Worm (Caenorhabditis elegans): Measurements from ENCODE around the gene F08F8.7.

The F08F8.7 gene

ce11 chrIII:7376143-7376802 is 29.3 kb upstream of the F08F8.7 start (continued):
- TF ChIP-seq lir-3 (tag; optimal IDR thresholded peaks at IDR 0.05; ENCODE audit: poor library complexity), result peak; percentile 52
- peak in 1 of 3 experiments; percentile 19 for TF ChIP-seq ceh-82 (tag; optimal IDR thresholded peaks at IDR 0.05)
- no peak for TF ChIP-seq pax-3 (tag; optimal IDR thresholded peaks at IDR 0.05)
- peak; percentile 95 for TF ChIP-seq nhr-20 (tag; optimal IDR thresholded peaks at IDR 0.05)
- TF ChIP-seq fkh-8 (tag; optimal IDR thresholded peaks at IDR 0.05), result peak; percentile 40
- no peak for TF ChIP-seq nhr-12 (tag; optimal IDR thresholded peaks at IDR 0.05)
- no peak for TF ChIP-seq pag-3 (tag; optimal IDR thresholded peaks at IDR 0.05; ENCODE audit: borderline replicate concordance, insufficient read depth)
- TF ChIP-seq lin-13 (GFP tag; optimal IDR thresholded peaks at IDR 0.05), result peak; percentile 38
- peak; percentile 63 for TF ChIP-seq C16A3.4 (tag; optimal IDR thresholded peaks at IDR 0.05)
- peak; percentile 79 for TF ChIP-seq tbx-2 (tag; optimal IDR thresholded peaks at IDR 0.05)
- no peak for TF ChIP-seq efl-3 (GFP tag; optimal IDR thresholded peaks at IDR 0.05)
- no peak for TF ChIP-seq fkh-4 (tag; optimal IDR thresholded peaks at IDR 0.05; ENCODE audit: borderline replicate concordance)
- TF ChIP-seq nhr-11 (tag; optimal IDR thresholded peaks at IDR 0.05), result no peak
- peak; percentile 36 to 85 for TF ChIP-seq lin-35 (GFP tag; optimal IDR thresholded peaks at IDR 0.05)
- peak; percentile 79 for TF ChIP-seq nhr-47 (tag; optimal IDR thresholded peaks at IDR 0.05)
- TF ChIP-seq alr-1 (tag; optimal IDR thresholded peaks at IDR 0.05; ENCODE audit: borderline replicate concordance), result no peak
- TF ChIP-seq skn-1 (tag; optimal IDR thresholded peaks at IDR 0.05), result peak; percentile 46
- TF ChIP-seq swsn-7 (tag; optimal IDR thresholded peaks at IDR 0.05), result peak; percentile 68
- peak; percentile 90 for TF ChIP-seq nhr-90 (tag; optimal IDR thresholded peaks at IDR 0.05; ENCODE audit: poor library complexity)
- TF ChIP-seq aha-1 (tag; optimal IDR thresholded peaks at IDR 0.05), result no peak
- TF ChIP-seq zag-1 (tag; optimal IDR thresholded peaks at IDR 0.05), result no peak
- peak; percentile 27 for TF ChIP-seq aly-2 (tag; optimal IDR thresholded peaks at IDR 0.05)
- peak in 5 of 6 experiments; percentile 14 to 91 (median 53) for TF ChIP-seq elt-3 (tag; optimal IDR thresholded peaks at IDR 0.05)
- peak; percentile 64 for TF ChIP-seq irx-1 (tag; optimal IDR thresholded peaks at IDR 0.05)
- TF ChIP-seq ztf-4 (tag; optimal IDR thresholded peaks at IDR 0.05), result peak; percentile 87
- no peak for TF ChIP-seq Y116A8C.19 (tag; optimal IDR thresholded peaks at IDR 0.05; ENCODE audit: borderline replicate concordance)
- TF ChIP-seq grh-1 (GFP tag; IDR thresholded peaks at IDR 0.05), result peak; percentile 89

ce11 chrIII:7375434-7375833 is 28.5 kb upstream of the F08F8.7 start:
- TF ChIP-seq ceh-8 (GFP tag; optimal IDR thresholded peaks at IDR 0.05), result no peak
- no peak for TF ChIP-seq mef-2 (tag; optimal IDR thresholded peaks at IDR 0.05)
- TF ChIP-seq nhr-20 (tag; optimal IDR thresholded peaks at IDR 0.05), result peak; percentile 47
- TF ChIP-seq unc-86 (tag; optimal IDR thresholded peaks at IDR 0.05), result no peak
- peak; percentile 48 for TF ChIP-seq snu-23 (GFP tag; optimal IDR thresholded peaks at IDR 0.05)
- no peak for TF ChIP-seq ceh-88 (GFP tag; IDR thresholded peaks at IDR 0.05)
- TF ChIP-seq Y116A8C.19 (tag; optimal IDR thresholded peaks at IDR 0.05; ENCODE audit: borderline replicate concordance), result no peak
- TF ChIP-seq nhr-71 (tag; optimal IDR thresholded peaks at IDR 0.05), result peak; percentile 52
- TF ChIP-seq lin-39 (tag; optimal IDR thresholded peaks at IDR 0.05), result no peak
- TF ChIP-seq elt-3 (tag; optimal IDR thresholded peaks at IDR 0.05), result peak in 4 of 6 experiments; percentile 67 to 94 (median 78)
- peak; percentile 15 for TF ChIP-seq pax-3 (tag; optimal IDR thresholded peaks at IDR 0.05)
- TF ChIP-seq xbp-1 (tag; optimal IDR thresholded peaks at IDR 0.05), result no peak
- 0 out of 2 replicates have a peak, but pooled peaks have one; percentile 9 for TF ChIP-seq grh-1 (GFP tag; IDR thresholded peaks at IDR 0.05)
- no peak for TF ChIP-seq jun-1 (tag; optimal IDR thresholded peaks at IDR 0.05)
- peak; percentile 85 for TF ChIP-seq blmp-1 (tag; optimal IDR thresholded peaks at IDR 0.05)
- no peak for TF ChIP-seq nhr-11 (tag; optimal IDR thresholded peaks at IDR 0.05)
- no peak for TF ChIP-seq aly-2 (tag; optimal IDR thresholded peaks at IDR 0.05)
- peak in 1 of 2 experiments; percentile 58 for TF ChIP-seq lin-35 (GFP tag; optimal IDR thresholded peaks at IDR 0.05)
- TF ChIP-seq ztf-11 (tag; optimal IDR thresholded peaks at IDR 0.05), result no peak
- no peak for TF ChIP-seq zag-1 (tag; optimal IDR thresholded peaks at IDR 0.05)
- TF ChIP-seq lin-13 (GFP tag; optimal IDR thresholded peaks at IDR 0.05), result no peak
- TF ChIP-seq nhr-77 (tag; optimal IDR thresholded peaks at IDR 0.05), result no peak
- peak; percentile 63 for TF ChIP-seq elt-2 (tag; optimal IDR thresholded peaks at IDR 0.05)
- peak; percentile 27; the same call in 1 of the 2 replicates for TF ChIP-seq nhr-19 (GFP tag; conservative IDR thresholded peaks at IDR 0.05)
- TF ChIP-seq pqm-1 (tag; optimal IDR thresholded peaks at IDR 0.05), result peak; percentile 60
- TF ChIP-seq unc-62 (GFP tag; optimal IDR thresholded peaks at IDR 0.05), result no peak
- TF ChIP-seq dpl-1 (GFP tag; optimal IDR thresholded peaks at IDR 0.05), result peak in 1 of 3 experiments; percentile 15
- no peak for TF ChIP-seq egl-13 (tag; optimal IDR thresholded peaks at IDR 0.05)
- TF ChIP-seq nhr-90 (tag; optimal IDR thresholded peaks at IDR 0.05; ENCODE audit: poor library complexity), result peak; percentile 39
- no peak for TF ChIP-seq ets-5 (GFP tag; IDR thresholded peaks at IDR 0.05)
- TF ChIP-seq tbx-2 (tag; optimal IDR thresholded peaks at IDR 0.05), result peak; percentile 1
- no peak for TF ChIP-seq nhr-12 (tag; optimal IDR thresholded peaks at IDR 0.05)
- no peak for TF ChIP-seq nhr-28 (tag; optimal IDR thresholded peaks at IDR 0.05)
- no peak for TF ChIP-seq isw-1 (GFP tag; IDR thresholded peaks at IDR 0.05)
